Fruit fly (Drosophila melanogaster): ENCODE measurements around the gene Naglu.
A peak's percentile ranks its signal among the peaks of the same experiment; 100 is the strongest.

The Naglu gene

dm6 chr2L:8382646-8383045, 29.0 kb downstream of the Naglu start, which contains the start of the genes CG13392 and Rcd4 (continued):
- TF ChIP-seq fd102C (GFP tag; optimal IDR thresholded peaks at IDR 0.05) (no peak), ara (GFP tag; IDR thresholded peaks at IDR 0.05) (0 out of 2 replicates have a peak, but pooled peaks have one; percentile 29), pho (GFP tag; optimal IDR thresholded peaks at IDR 0.05) (peak; percentile 79), CG17186 (GFP tag; optimal IDR thresholded peaks at IDR 0.05) (peak; percentile 60), CG8478 (optimal IDR thresholded peaks at IDR 0.05) (no peak), CG1529 (GFP tag; optimal IDR thresholded peaks at IDR 0.05) (peak; percentile 37), tll (GFP tag; optimal IDR thresholded peaks at IDR 0.05) (no peak), btn (GFP tag; optimal IDR thresholded peaks at IDR 0.05) (peak; percentile 30), p53 (GFP tag; optimal IDR thresholded peaks at IDR 0.05) (peak; percentile 26), MBD-R2 (GFP tag; IDR thresholded peaks at IDR 0.05) (peak; percentile 95), NK7.1 (GFP tag; optimal IDR thresholded peaks at IDR 0.05) (peak; percentile 23), tgo (GFP tag; IDR thresholded peaks at IDR 0.05) (0 out of 3 replicates have a peak, but pooled peaks have one; percentile 20), Dad (GFP tag; optimal IDR thresholded peaks at IDR 0.05) (peak; percentile 76), schlank (tag; optimal IDR thresholded peaks at IDR 0.05) (peak; percentile 62), grn (GFP tag; optimal IDR thresholded peaks at IDR 0.05) (no peak), Hr39 (optimal IDR thresholded peaks at IDR 0.05) (no peak), sisA (GFP tag; IDR thresholded peaks at IDR 0.05) (0 out of 2 replicates have a peak, but pooled peaks have one; percentile 33), nau (GFP tag; optimal IDR thresholded peaks at IDR 0.05) (peak; percentile 32), croc (GFP tag; conservative IDR thresholded peaks at IDR 0.05) (no peak), CG32772 (GFP tag; IDR thresholded peaks at IDR 0.05) (peak; percentile 15; the same call in 1 of the 2 replicates), pum (GFP tag; optimal IDR thresholded peaks at IDR 0.05) (peak; percentile 61), sob (GFP tag; IDR thresholded peaks at IDR 0.05) (peak; percentile 91), Mad (GFP tag; optimal IDR thresholded peaks at IDR 0.05) (peak; percentile 71), ab (GFP tag; optimal IDR thresholded peaks at IDR 0.05) (no peak), insv (GFP tag; optimal IDR thresholded peaks at IDR 0.05) (peak in 1 of 2 experiments; percentile 42), CG1603 (tag; optimal IDR thresholded peaks at IDR 0.05) (peak; percentile 85), HmgZ (tag; optimal IDR thresholded peaks at IDR 0.05) (peak; percentile 84), Hr3 (GFP tag; optimal IDR thresholded peaks at IDR 0.05) (peak; percentile 25), CG12219 (GFP tag; optimal IDR thresholded peaks at IDR 0.05) (peak; percentile 42), Bdp1 (GFP tag; optimal IDR thresholded peaks at IDR 0.05) (peak; percentile 33), CG12071 (GFP tag; optimal IDR thresholded peaks at IDR 0.05) (peak; percentile 67), CG4404 (GFP tag; IDR thresholded peaks at IDR 0.05) (peak; percentile 48; the same call in 1 of the 2 replicates), CG15514 (GFP tag; optimal IDR thresholded peaks at IDR 0.05) (peak; percentile 90), CG18262 (tag; optimal IDR thresholded peaks at IDR 0.05) (peak; percentile 29), ac (GFP tag; optimal IDR thresholded peaks at IDR 0.05) (no peak), Med (GFP tag) (peak; percentile 97), CG10654 (GFP tag; optimal IDR thresholded peaks at IDR 0.05) (no peak), tna (GFP tag; IDR thresholded peaks at IDR 0.05; ENCODE audit: partially characterized antibody) (no peak), CG17359 (tag; optimal IDR thresholded peaks at IDR 0.05) (peak; percentile 56), E2f2 (GFP tag; IDR thresholded peaks at IDR 0.05) (peak; percentile 56), CG43689 (GFP tag; IDR thresholded peaks at IDR 0.05) (no peak), sens-2 (GFP tag; IDR thresholded peaks at IDR 0.05) (no peak), tap (tag; optimal IDR thresholded peaks at IDR 0.05) (no peak), CG6254 (GFP tag; optimal IDR thresholded peaks at IDR 0.05) (peak; percentile 24), BtbVII (GFP tag; optimal IDR thresholded peaks at IDR 0.05) (no peak), ttk (GFP tag; IDR thresholded peaks at IDR 0.05) (no peak), gcm (GFP tag; optimal IDR thresholded peaks at IDR 0.05) (no peak), CG16779 (GFP tag; IDR thresholded peaks at IDR 0.05) (peak; percentile 84), fru (optimal IDR thresholded peaks at IDR 0.05) (no peak), CG2116 (GFP tag; optimal IDR thresholded peaks at IDR 0.05) (peak; percentile 97), CG2120 (GFP tag; optimal IDR thresholded peaks at IDR 0.05) (peak; percentile 88), usp (GFP tag; optimal IDR thresholded peaks at IDR 0.05) (no peak), NC2α (GFP tag; optimal IDR thresholded peaks at IDR 0.05) (peak; percentile 16)

All from whole organism, embryonic.